Worm (Caenorhabditis elegans): ENCODE data around the gene dao-4.

The dao-4 gene

DNA sequence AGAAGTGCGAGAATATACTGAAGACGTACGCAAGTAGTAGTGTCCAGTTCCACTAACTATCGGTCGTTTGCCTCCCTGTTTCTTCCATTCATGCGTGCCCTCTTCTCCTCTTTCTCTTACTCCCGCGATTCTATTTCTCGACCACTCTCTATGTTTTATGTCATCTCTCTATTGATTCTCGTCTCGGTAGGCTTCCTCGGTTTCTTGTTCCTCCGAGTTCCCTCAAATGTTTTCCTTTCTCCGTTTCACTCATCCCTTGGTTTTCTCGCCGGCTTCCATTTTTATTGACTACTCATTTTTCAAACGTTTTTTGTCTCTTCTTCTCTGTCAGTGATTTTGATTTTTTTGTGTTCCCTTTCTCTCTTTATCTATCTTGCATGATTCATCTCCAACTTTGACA is 48.7 kb upstream of the dao-4 start (continued):
- TF ChIP-seq ceh-6 (GFP tag; optimal IDR thresholded peaks at IDR 0.05): no peak

DNA sequence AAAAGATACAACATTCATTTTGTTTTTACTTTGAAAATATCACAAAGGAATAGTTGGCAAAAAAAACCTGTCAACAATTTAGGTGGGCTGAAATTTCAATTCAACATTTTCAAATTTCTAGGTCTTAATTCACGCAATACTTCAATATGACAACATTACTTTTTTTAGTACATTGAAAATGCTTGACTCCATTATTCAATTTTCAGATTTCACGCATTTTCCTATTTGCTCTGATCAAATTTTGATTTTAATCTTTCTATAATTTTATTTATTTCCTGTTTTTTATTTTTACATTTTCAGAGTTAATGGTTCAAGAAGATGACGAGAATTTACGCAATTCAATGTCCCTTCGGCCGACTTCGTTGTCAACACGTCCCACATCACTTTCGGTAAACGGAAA is 47.5 kb upstream of the dao-4 start, which contains the start of gene mkk-4:
TSS of gene mkk-4 (plus strand) at position 301 of the 400 bp plus-strand sequence.
- TF ChIP-seq ceh-9 (tag; optimal IDR thresholded peaks at IDR 0.05) (no peak), fkh-6 (tag; optimal IDR thresholded peaks at IDR 0.05) (no peak), hlh-30 (tag; optimal IDR thresholded peaks at IDR 0.05; ENCODE audit: insufficient read depth) (no peak), pha-4 (tag; optimal IDR thresholded peaks at IDR 0.05) (no peak), ceh-48 (tag; optimal IDR thresholded peaks at IDR 0.05) (no peak), unc-86 (tag; optimal IDR thresholded peaks at IDR 0.05) (no peak)

DNA sequence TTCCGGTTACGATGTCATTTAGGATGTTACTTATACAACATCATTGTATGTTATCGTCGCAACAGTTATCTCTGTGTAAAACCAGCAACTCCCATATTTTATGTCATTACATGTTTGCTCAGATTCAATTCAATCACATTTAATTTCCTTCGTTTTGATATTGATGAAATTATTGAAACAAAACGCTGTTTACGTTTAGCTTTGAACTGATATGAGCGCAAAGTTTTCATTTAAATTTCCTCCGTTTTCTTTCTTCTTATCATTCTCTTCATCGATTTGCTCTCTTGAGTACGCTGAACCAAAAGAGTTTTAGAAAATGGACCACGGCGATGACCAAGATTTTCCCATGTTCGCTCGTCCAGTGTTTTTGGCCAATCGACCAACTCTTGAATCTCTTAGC is 44.3 kb upstream of the dao-4 start, which contains the start of gene sek-6:
TSS of gene sek-6 (plus strand) at position 315 of the 400 bp plus-strand sequence.
- TF ChIP-seq F13H6.1 (tag; optimal IDR thresholded peaks at IDR 0.05) (no peak), unc-3 (GFP tag; conservative IDR thresholded peaks at IDR 0.05) (no peak), unc-3 (tag; optimal IDR thresholded peaks at IDR 0.05) (no peak), ztf-16 (tag; optimal IDR thresholded peaks at IDR 0.05) (no peak), lin-11 (tag; optimal IDR thresholded peaks at IDR 0.05) (no peak), C08G9.2 (tag; optimal IDR thresholded peaks at IDR 0.05) (no peak), K02D7.2 (tag; optimal IDR thresholded peaks at IDR 0.05) (no peak), fax-1 (tag; optimal IDR thresholded peaks at IDR 0.05) (no peak), che-1 (tag; optimal IDR thresholded peaks at IDR 0.05) (no peak), pha-4 (tag; optimal IDR thresholded peaks at IDR 0.05) (no peak), sox-4 (tag; optimal IDR thresholded peaks at IDR 0.05) (no peak), tbx-7 (tag; optimal IDR thresholded peaks at IDR 0.05) (no peak), hlh-6 (tag; optimal IDR thresholded peaks at IDR 0.05) (no peak), nhr-11 (tag; optimal IDR thresholded peaks at IDR 0.05) (no peak), ceh-2 (tag; optimal IDR thresholded peaks at IDR 0.05) (no peak), ttx-3 (tag; optimal IDR thresholded peaks at IDR 0.05) (no peak), fkh-6 (tag; optimal IDR thresholded peaks at IDR 0.05) (no peak)

DNA sequence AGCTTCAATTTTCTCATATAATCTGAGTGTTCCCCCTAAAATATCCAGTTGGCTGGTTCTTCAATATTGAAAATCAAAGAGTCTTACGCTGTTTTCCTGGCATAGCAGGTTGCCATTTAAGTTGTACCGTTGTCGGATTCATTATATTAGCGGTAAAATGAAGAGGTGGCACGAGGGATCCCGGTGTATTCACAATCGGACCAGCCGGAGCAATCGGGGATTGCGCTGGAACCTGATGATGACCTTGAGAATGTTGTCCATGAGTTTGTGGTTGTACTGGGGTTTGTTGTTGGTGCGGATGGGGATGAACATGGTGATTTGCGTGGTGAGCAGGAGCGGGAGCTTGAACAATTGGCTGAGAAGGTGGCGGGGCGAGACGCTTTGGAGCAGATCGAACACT is 30.6 kb upstream of the dao-4 start:
- TF ChIP-seq K09A11.1 (tag; optimal IDR thresholded peaks at IDR 0.05; ENCODE audit: insufficient read depth): no peak
- TF ChIP-seq ceh-31 (tag; optimal IDR thresholded peaks at IDR 0.05): no peak
- TF ChIP-seq pha-2 (tag; optimal IDR thresholded peaks at IDR 0.05): no peak
- no peak for TF ChIP-seq unc-86 (tag; optimal IDR thresholded peaks at IDR 0.05)
- TF ChIP-seq ahr-1 (tag; optimal IDR thresholded peaks at IDR 0.05): no peak
- no peak for TF ChIP-seq K02D7.2 (tag; optimal IDR thresholded peaks at IDR 0.05)
- no peak for TF ChIP-seq lim-6 (tag; optimal IDR thresholded peaks at IDR 0.05)

DNA sequence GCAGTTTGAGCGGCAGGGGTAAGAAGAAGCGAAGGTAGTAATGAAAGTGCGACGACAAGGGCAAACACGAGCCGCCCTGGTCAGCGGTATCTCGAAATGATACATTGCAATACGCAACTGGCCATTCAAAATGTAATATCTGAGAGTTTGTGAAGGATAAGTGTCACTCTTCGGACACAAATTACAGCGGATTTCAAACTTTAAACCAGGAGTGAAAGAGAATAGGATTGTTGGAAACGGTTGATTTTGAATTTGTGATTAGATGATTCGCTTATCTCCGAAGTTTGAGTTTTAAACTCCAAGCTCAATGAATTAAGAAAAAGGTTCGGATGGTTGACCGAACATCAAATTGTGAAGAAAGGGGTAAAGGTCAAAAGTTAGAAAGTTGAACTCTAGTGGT is 27.8 kb upstream of the dao-4 start, which contains the start of gene ZC374.2:
TSS of gene ZC374.2 (minus strand) at position 101 of the 400 bp plus-strand sequence.
- TF ChIP-seq unc-55 (GFP tag; optimal IDR thresholded peaks at IDR 0.05) (peak; percentile 24), mec-3 (tag; optimal IDR thresholded peaks at IDR 0.05; ENCODE audit: borderline replicate concordance) (no peak)

DNA sequence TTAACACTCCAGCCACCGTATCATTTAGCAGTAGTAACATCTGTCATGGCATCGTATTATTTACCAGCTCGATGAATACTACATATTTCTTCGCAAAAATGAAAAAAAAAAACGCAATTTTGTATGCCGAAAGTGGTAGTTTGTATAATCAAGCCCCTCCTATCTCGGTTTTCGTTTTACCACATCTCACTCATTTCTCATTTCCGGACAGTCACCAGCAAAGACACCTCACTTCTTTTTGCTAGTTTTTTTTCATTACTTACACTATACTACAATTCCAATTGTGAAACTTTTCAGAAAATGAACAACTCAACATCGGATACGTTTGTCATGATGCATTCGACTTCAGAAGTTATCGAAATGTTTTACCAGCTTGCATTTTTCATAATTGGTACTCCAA is 25.9 kb upstream of the dao-4 start, which contains the start of gene gnrr-3:
TSS of gene gnrr-3 (plus strand) at position 301 of the 400 bp plus-strand sequence.
- TF ChIP-seq nhr-11 (tag; optimal IDR thresholded peaks at IDR 0.05) (no peak), pros-1 (tag; optimal IDR thresholded peaks at IDR 0.05) (no peak), ceh-18 (tag; optimal IDR thresholded peaks at IDR 0.05) (no peak), lim-6 (tag; optimal IDR thresholded peaks at IDR 0.05) (no peak), ceh-14 (tag; optimal IDR thresholded peaks at IDR 0.05) (no peak), fkh-10 (GFP tag; optimal IDR thresholded peaks at IDR 0.05) (no peak), sdc-2 (tag; optimal IDR thresholded peaks at IDR 0.05) (no peak), pax-1 (tag; optimal IDR thresholded peaks at IDR 0.05) (no peak), unc-86 (tag; optimal IDR thresholded peaks at IDR 0.05) (no peak), rnt-1 (tag; optimal IDR thresholded peaks at IDR 0.05) (no peak), eyg-1 (tag; optimal IDR thresholded peaks at IDR 0.05) (no peak), pag-3 (tag; optimal IDR thresholded peaks at IDR 0.05; ENCODE audit: borderline replicate concordance) (no peak), pha-4 (tag; optimal IDR thresholded peaks at IDR 0.05) (no peak), nhr-232 (tag; optimal IDR thresholded peaks at IDR 0.05) (no peak)
